Fruit fly (Drosophila melanogaster) whole organism, prepupa: ENCODE results near the gene CG17440.

Experiments
- CG10631 ChIP-seq: fragments of 200-800 bp; sonication (Bioruptor generic); optimal IDR thresholded peaks from 2 replicates; lab custom pipeline; 2016; ENCODE audit warnings: missing biosample characterization, missing genetic modification characterization
- CG11902 ChIP-seq: fragments of 200-800 bp; sonication (Bioruptor generic); optimal IDR thresholded peaks from 3 replicates; lab custom pipeline; 2016; ENCODE audit warnings: missing biosample characterization, missing genetic modification characterization
- CG15336 ChIP-seq: fragments of 200-800 bp; sonication (Bioruptor generic); IDR thresholded peaks from 2 replicates; pipeline ENCODE4 v1.3.6; 2022; ENCODE audit warnings: missing biosample characterization, missing genetic modification characterization
- CG16779 ChIP-seq: fragments of 200-800 bp; sonication (Bioruptor generic); optimal IDR thresholded peaks from 3 replicates; lab custom pipeline; 2017; ENCODE audit warnings: missing biosample characterization, mild to moderate bottlenecking, missing genetic modification characterization
- CG32006 ChIP-seq: fragments of 200-800 bp; sonication (Bioruptor generic); optimal IDR thresholded peaks from 3 replicates; lab custom pipeline; 2017; ENCODE audit warnings: missing biosample characterization, mild to moderate bottlenecking, missing genetic modification characterization
- CG3919 ChIP-seq: fragments of 200-800 bp; sonication (Bioruptor generic); optimal IDR thresholded peaks from 3 replicates; lab custom pipeline; 2016; ENCODE audit warnings: missing biosample characterization, missing genetic modification characterization
- CG8119 ChIP-seq: fragments of 200-800 bp; sonication (Bioruptor generic); IDR thresholded peaks from 3 replicates; pipeline ENCODE4 v1.3.6; 2022; ENCODE audit warnings: missing biosample characterization, missing genetic modification characterization
- CG9139 ChIP-seq: fragments of 200-800 bp; sonication (Bioruptor generic); optimal IDR thresholded peaks from 3 replicates; lab custom pipeline; 2017; ENCODE audit warnings: missing biosample characterization, mild to moderate bottlenecking, missing genetic modification characterization
- Hr38 ChIP-seq: sonication (Bioruptor generic); optimal IDR thresholded peaks from 2 replicates; lab custom pipeline; 2016; ENCODE audit warnings: missing biosample characterization, missing genetic modification characterization
- Hr39 ChIP-seq: fragments of 200-800 bp; sonication (Bioruptor generic); optimal IDR thresholded peaks from 2 replicates; lab custom pipeline; 2016; ENCODE audit warnings: missing biosample characterization, missing genetic modification characterization
- Sox102F ChIP-seq: fragments of 200-800 bp; sonication (Bioruptor generic); optimal IDR thresholded peaks from 2 replicates; lab custom pipeline; 2016; ENCODE audit warnings: missing biosample characterization, mild to moderate bottlenecking, missing genetic modification characterization
- Sox15 ChIP-seq: fragments of 200-800 bp; sonication (Bioruptor generic); optimal IDR thresholded peaks from 3 replicates; lab custom pipeline; 2016; ENCODE audit warnings: missing biosample characterization, missing genetic modification characterization
- vri ChIP-seq: fragments of 200-800 bp; sonication (Bioruptor generic); optimal IDR thresholded peaks from 3 replicates; lab custom pipeline; 2016; ENCODE audit warnings: missing biosample characterization, mild to moderate bottlenecking, missing genetic modification characterization

dm6 chrX:9255021-9255420, 14.7 kb downstream of the CG17440 start:
- TF ChIP-seq CG16779 (tag; lab: Kevin White, UChicago) (no peak), CG15336 (GFP tag; lab: Robert Waterston, UW) (no peak), Sox15 (GFP tag; lab: Kevin White, UChicago) (no peak), Hr38 (GFP tag; lab: Kevin White, UChicago) (no peak), CG32006 (GFP tag; lab: Kevin White, UChicago) (no peak), Hr39 (GFP tag; lab: Kevin White, UChicago) (no peak), CG9139 (GFP tag; lab: Kevin White, UChicago) (no peak), CG3919 (GFP tag; lab: Kevin White, UChicago) (no peak), Sox102F (GFP tag; lab: Kevin White, UChicago) (no peak), vri (GFP tag; lab: Kevin White, UChicago) (no peak), CG10631 (GFP tag; lab: Kevin White, UChicago) (no peak), CG11902 (GFP tag; lab: Kevin White, UChicago) (no peak), CG8119 (no peak)
